Worm (Caenorhabditis elegans): ENCODE measurements around the gene str-31.

The str-31 gene

ce11 chrV:7460898-7461297 lies 47.6 kb downstream of the str-31 start, which contains the start of gene srh-92:
Gene srh-92 (minus strand): TSS chrV:7460998.
- TF ChIP-seq ztf-26 (tag; optimal IDR thresholded peaks at IDR 0.05) (no peak), tbx-9 (tag; optimal IDR thresholded peaks at IDR 0.05; ENCODE audit: borderline replicate concordance) (no peak), rcor-1 (GFP tag; IDR thresholded peaks at IDR 0.05) (no peak), die-1 (tag; optimal IDR thresholded peaks at IDR 0.05) (no peak), unc-62 (GFP tag; optimal IDR thresholded peaks at IDR 0.05) (no peak), dpl-1 (GFP tag; optimal IDR thresholded peaks at IDR 0.05) (no peak), F49E8.2 (tag; optimal IDR thresholded peaks at IDR 0.05; ENCODE audit: insufficient read depth) (no peak), B0336.3 (GFP tag; IDR thresholded peaks at IDR 0.05) (no peak), ama-1 (optimal IDR thresholded peaks at IDR 0.05) (no peak), ama-1 (GFP tag; optimal IDR thresholded peaks at IDR 0.05) (no peak), ztf-25 (GFP tag; IDR thresholded peaks at IDR 0.05) (no peak), attf-3 (GFP tag; conservative IDR thresholded peaks at IDR 0.05) (no peak), sdz-38 (tag; optimal IDR thresholded peaks at IDR 0.05) (no peak), nhr-120 (GFP tag; IDR thresholded peaks at IDR 0.05) (no peak), rpc-1 (optimal IDR thresholded peaks at IDR 0.05) (no peak), rpc-1 (tag; optimal IDR thresholded peaks at IDR 0.05) (no peak), F37B4.10 (GFP tag; IDR thresholded peaks at IDR 0.05) (no peak), lir-1 (GFP tag; conservative IDR thresholded peaks at IDR 0.05) (no peak), B0019.2 (GFP tag; conservative IDR thresholded peaks at IDR 0.05) (no peak), snpc-1.1 (tag; optimal IDR thresholded peaks at IDR 0.05; ENCODE audit: insufficient read depth) (no peak)
